Fruit fly (Drosophila melanogaster) whole organism, prepupa: ENCODE results near the gene Hr96.

Experiments used
- CG4318 ChIP-seq: fragments of 200-800 bp; sonication (Bioruptor generic); optimal IDR thresholded peaks from 3 replicates; lab custom pipeline; 2017; ENCODE audit warnings: missing biosample characterization, mild to moderate bottlenecking, missing genetic modification characterization
- CG6854 ChIP-seq: fragments of 200-800 bp; sonication (Bioruptor generic); optimal IDR thresholded peaks from 2 replicates; lab custom pipeline; 2017; ENCODE audit warnings: missing biosample characterization, mild to moderate bottlenecking, missing genetic modification characterization
- Smox ChIP-seq: fragments of 200-800 bp; sonication (Bioruptor generic); optimal IDR thresholded peaks from 3 replicates; lab custom pipeline; 2016; ENCODE audit warnings: missing biosample characterization, missing genetic modification characterization
- Sox15 ChIP-seq: fragments of 200-800 bp; sonication (Bioruptor generic); optimal IDR thresholded peaks from 3 replicates; lab custom pipeline; 2016; ENCODE audit warnings: missing biosample characterization, missing genetic modification characterization
- cyc ChIP-seq: fragments of 200-800 bp; sonication (Bioruptor generic); optimal IDR thresholded peaks from 3 replicates; lab custom pipeline; 2016; ENCODE audit warnings: missing biosample characterization, missing genetic modification characterization
- dac ChIP-seq: fragments of 200-800 bp; sonication (Bioruptor generic); optimal IDR thresholded peaks from 2 replicates; lab custom pipeline; 2017; ENCODE audit warnings: missing biosample characterization, mild to moderate bottlenecking, missing genetic modification characterization
- eg ChIP-seq: fragments of 200-800 bp; sonication (Bioruptor generic); IDR thresholded peaks from 3 replicates; pipeline ENCODE4 v1.3.6; 2022; ENCODE audit warnings: missing biosample characterization, missing genetic modification characterization
- pdm3 ChIP-seq: fragments of 200-800 bp; sonication (Bioruptor generic); optimal IDR thresholded peaks from 3 replicates; lab custom pipeline; 2016; ENCODE audit warnings: missing biosample characterization, missing genetic modification characterization
- topi ChIP-seq: fragments of 200-800 bp; sonication (Bioruptor generic); optimal IDR thresholded peaks from 3 replicates; lab custom pipeline; 2016; ENCODE audit warnings: missing biosample characterization, missing genetic modification characterization

- no peak for TF ChIP-seq CG4318
- TF ChIP-seq CG6854 = no peak
- TF ChIP-seq pdm3 (GFP tag; lab: Kevin White, UChicago) = no peak
- no peak for TF ChIP-seq topi
- no peak for TF ChIP-seq Sox15 (GFP tag; lab: Kevin White, UChicago)
- TF ChIP-seq eg (GFP tag; lab: Robert Waterston, UW) = no peak
- TF ChIP-seq dac (GFP tag; lab: Kevin White, UChicago) = no peak
- TF ChIP-seq Smox (GFP tag; lab: Kevin White, UChicago) = no peak
- TF ChIP-seq cyc = no peak
Observed at dm6 chr3R:25004064-25004463, 21.0 kb upstream of the Hr96 start.
